Worm (Caenorhabditis elegans): ENCODE data around the gene picc-1.

ce11 chrV:5996114-5996513 lies 22.7 kb upstream of the picc-1 start, which contains the start of gene cpg-4:
- TF ChIP-seq lin-13 (GFP tag; optimal IDR thresholded peaks at IDR 0.05) (no peak), ztf-11 (tag; optimal IDR thresholded peaks at IDR 0.05) (no peak), egl-27 (tag; optimal IDR thresholded peaks at IDR 0.05) (no peak), mdl-1 (tag; optimal IDR thresholded peaks at IDR 0.05) (no peak)

All from whole organism, L2 larva.